Worm (Caenorhabditis elegans): ENCODE measurements around the gene T06E6.10.

Gene T06E6.10

ce11 chrV:15445437-15445836, 27.5 kb downstream of the T06E6.10 start, which contains the start of gene srh-239:
srh-239 (plus strand) TSS chrV:15445737.
- TF ChIP-seq mxl-2 (GFP tag; conservative IDR thresholded peaks at IDR 0.05): no peak
- TF ChIP-seq vab-7 (GFP tag; IDR thresholded peaks at IDR 0.05): no peak

ce11 chrV:15448408-15448807, 30.5 kb downstream of the T06E6.10 start, which contains the start of gene T26H5.4:
T26H5.4 (minus strand) TSS chrV:15448701.
- no peak for TF ChIP-seq mes-2 (tag; optimal IDR thresholded peaks at IDR 0.05; ENCODE audit: poor library complexity, severe bottlenecking)
- TF ChIP-seq aha-1 (tag): no peak
- TF ChIP-seq daf-8 (GFP tag; IDR thresholded peaks at IDR 0.05): no peak
- TF ChIP-seq daf-19 (GFP tag; conservative IDR thresholded peaks at IDR 0.05): no peak
- no peak for TF ChIP-seq gei-8 (GFP tag; optimal IDR thresholded peaks at IDR 0.05)
- TF ChIP-seq tra-1 (GFP tag; IDR thresholded peaks at IDR 0.05): no peak
- TF ChIP-seq hmg-1.1 (GFP tag; IDR thresholded peaks at IDR 0.05): no peak
- TF ChIP-seq mxl-3 (GFP tag; optimal IDR thresholded peaks at IDR 0.05): no peak
- TF ChIP-seq nhr-48 (tag; optimal IDR thresholded peaks at IDR 0.05): no peak
- no peak for TF ChIP-seq lin-1 (GFP tag; IDR thresholded peaks at IDR 0.05)
- TF ChIP-seq lim-7 (GFP tag; IDR thresholded peaks at IDR 0.05): no peak
- no peak for TF ChIP-seq attf-4 (tag; optimal IDR thresholded peaks at IDR 0.05)
- no peak for TF ChIP-seq dmd-8 (GFP tag; IDR thresholded peaks at IDR 0.05)
- no peak for TF ChIP-seq D1046.2 (GFP tag; IDR thresholded peaks at IDR 0.05)
- TF ChIP-seq dpl-1 (GFP tag; optimal IDR thresholded peaks at IDR 0.05): no peak
- TF ChIP-seq aly-2 (tag; optimal IDR thresholded peaks at IDR 0.05): no peak
- no peak for TF ChIP-seq F26F4.8 (GFP tag; conservative IDR thresholded peaks at IDR 0.05)
- TF ChIP-seq unc-130 (GFP tag; optimal IDR thresholded peaks at IDR 0.05): no peak
- TF ChIP-seq ceh-44 (GFP tag; IDR thresholded peaks at IDR 0.05): no peak
- no peak for TF ChIP-seq daf-16 (GFP tag; optimal IDR thresholded peaks at IDR 0.05)
- peak; percentile 37 for TF ChIP-seq daf-16 (tag; optimal IDR thresholded peaks at IDR 0.05)
- TF ChIP-seq pqm-1 (tag; optimal IDR thresholded peaks at IDR 0.05): peak; percentile 21
- TF ChIP-seq zag-1 (tag; optimal IDR thresholded peaks at IDR 0.05): no peak
- no peak for TF ChIP-seq saeg-2 (GFP tag; IDR thresholded peaks at IDR 0.05)
- TF ChIP-seq lir-3 (tag; optimal IDR thresholded peaks at IDR 0.05): no peak
- TF ChIP-seq tag-97 (GFP tag; IDR thresholded peaks at IDR 0.05): no peak
- peak; percentile 69; the same call in 1 of the 2 replicates for TF ChIP-seq php-3 (GFP tag; IDR thresholded peaks at IDR 0.05)
- TF ChIP-seq hlh-30 (tag; optimal IDR thresholded peaks at IDR 0.05; ENCODE audit: insufficient read depth): no peak
- TF ChIP-seq nhr-28 (tag; optimal IDR thresholded peaks at IDR 0.05): peak; percentile 18
- no peak for TF ChIP-seq fkh-10 (GFP tag; optimal IDR thresholded peaks at IDR 0.05)
- no peak for TF ChIP-seq unc-62 (GFP tag; optimal IDR thresholded peaks at IDR 0.05 in 1 of 2)
- no peak for TF ChIP-seq unc-62 (tag; optimal IDR thresholded peaks at IDR 0.05)

DNA sequence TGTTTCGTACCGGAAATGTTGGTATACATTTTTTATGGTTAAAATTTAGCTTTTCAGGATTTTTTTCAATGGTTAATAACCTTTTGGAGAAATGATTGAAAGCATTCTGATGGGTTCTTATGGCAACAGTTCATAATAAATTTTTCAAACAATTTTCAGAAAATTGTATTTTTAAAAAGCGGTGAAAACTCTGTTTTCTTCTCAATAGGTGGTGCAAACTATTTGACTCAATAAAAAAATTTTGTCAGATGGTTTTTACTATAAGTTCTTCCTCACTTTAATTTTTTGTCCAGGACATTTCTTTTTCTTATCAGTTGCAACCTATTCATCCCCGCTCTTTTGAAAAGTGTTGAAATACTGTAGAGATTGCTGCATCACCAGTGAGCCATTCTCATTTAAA, 30.9 kb downstream of the T06E6.10 start, which contains the start of gene T26H5.14:
TSS of gene T26H5.14 (plus strand) at position 301 of the 400 bp plus-strand sequence.
- TF ChIP-seq madf-9 (GFP tag; conservative IDR thresholded peaks at IDR 0.05) (no peak), lin-29 (GFP tag; IDR thresholded peaks at IDR 0.05) (no peak), ctbp-1 (GFP tag; IDR thresholded peaks at IDR 0.05) (no peak), F26F4.8 (GFP tag; conservative IDR thresholded peaks at IDR 0.05) (no peak)

- TF ChIP-seq Y105C5A.15 (GFP tag; IDR thresholded peaks at IDR 0.05) (no peak), zip-11 (GFP tag; IDR thresholded peaks at IDR 0.05) (no peak), F44E2.7 (GFP tag; IDR thresholded peaks at IDR 0.05) (no peak), pha-4 (GFP tag; IDR thresholded peaks at IDR 0.05) (no peak), pha-4 (tag; optimal IDR thresholded peaks at IDR 0.05) (no peak), D1046.2 (GFP tag; IDR thresholded peaks at IDR 0.05) (no peak), ceh-44 (GFP tag; IDR thresholded peaks at IDR 0.05) (no peak), nhr-28 (tag; optimal IDR thresholded peaks at IDR 0.05) (no peak), gei-8 (GFP tag; optimal IDR thresholded peaks at IDR 0.05) (no peak), dpl-1 (GFP tag; optimal IDR thresholded peaks at IDR 0.05) (no peak), dve-1 (tag; optimal IDR thresholded peaks at IDR 0.05; ENCODE audit: insufficient read depth) (no peak)
Observed at ce11 chrV:15451421-15451820, 33.5 kb downstream of the T06E6.10 start, which contains the start of gene srw-33. srw-33 (minus strand) TSS chrV:15451521.
